Fruit fly (Drosophila melanogaster) whole organism, embryonic: ENCODE measurements around the gene Tfb5.

ENCODE experiments used
- Aef1 ChIP-seq: fragments of 200-800 bp; sonication (Bioruptor generic); IDR thresholded peaks from 3 replicates; pipeline ENCODE4 v1.3.6; 2022; ENCODE audit warnings: missing biosample characterization, missing genetic modification characterization
- Atf6 ChIP-seq: fragments of 200-800 bp; sonication (Bioruptor generic); IDR thresholded peaks from 2 replicates; pipeline ENCODE4 v1.3.6; 2022; ENCODE audit warnings: missing biosample characterization, missing genetic modification characterization
- Awh ChIP-seq: fragments of 200-800 bp; sonication (Bioruptor generic); IDR thresholded peaks from 2 replicates; pipeline ENCODE4, ENCODE4 v1.3.6; 2022; ENCODE audit warnings: missing biosample characterization, missing genetic modification characterization
- CG10366 ChIP-seq: fragments of 200-800 bp; sonication (Bioruptor generic); IDR thresholded peaks from 2 replicates; pipeline ENCODE4 v1.3.6; 2022; ENCODE audit warnings: missing biosample characterization, missing genetic modification characterization
- CG10959 ChIP-seq: fragments of 200-800 bp; sonication (Bioruptor generic); IDR thresholded peaks from 2 replicates; pipeline ENCODE4 v1.3.6; 2022; ENCODE audit warnings: missing biosample characterization, missing genetic modification characterization
- CG12155 ChIP-seq: fragments of 200-800 bp; sonication (Bioruptor generic); optimal IDR thresholded peaks from 3 replicates; lab custom pipeline; 2016; ENCODE audit warnings: missing biosample characterization, missing genetic modification characterization
- CG12219 ChIP-seq: fragments of 200-800 bp; sonication (Bioruptor generic); optimal IDR thresholded peaks from 3 replicates; lab custom pipeline; 2018; ENCODE audit warnings: missing biosample characterization, mild to moderate bottlenecking, missing genetic modification characterization
- CG14050 ChIP-seq: fragments of 200-800 bp; sonication (Bioruptor generic); IDR thresholded peaks from 3 replicates; pipeline ENCODE4 v1.3.6; 2022; ENCODE audit warnings: missing biosample characterization, missing genetic modification characterization
- CG14965 ChIP-seq: fragments of 200-800 bp; sonication (Bioruptor generic); optimal IDR thresholded peaks from 2 replicates; lab custom pipeline; 2016; ENCODE audit warnings: missing biosample characterization, missing genetic modification characterization, borderline replicate concordance
- CG15269 ChIP-seq: fragments of 200-800 bp; sonication (Bioruptor generic); optimal IDR thresholded peaks from 2 replicates; lab custom pipeline; 2018; ENCODE audit warnings: missing biosample characterization, mild to moderate bottlenecking, missing genetic modification characterization, moderate library complexity
- CG1602 ChIP-seq: fragments of 200-800 bp; sonication (Bioruptor generic); optimal IDR thresholded peaks from 3 replicates; lab custom pipeline; 2016; ENCODE audit warnings: missing biosample characterization, missing genetic modification characterization
- CG18262 ChIP-seq: fragments of 200-800 bp; optimal IDR thresholded peaks from 3 replicates; lab custom pipeline; 2019; ENCODE audit warnings: missing biosample characterization, mild to moderate bottlenecking, missing genetic modification characterization, moderate library complexity
- CG2116 ChIP-seq: fragments of 200-800 bp; sonication (Bioruptor generic); optimal IDR thresholded peaks from 3 replicates; lab custom pipeline; 2018; ENCODE audit warnings: missing biosample characterization, mild to moderate bottlenecking, missing genetic modification characterization
- CG2712 ChIP-seq: fragments of 200-800 bp; optimal IDR thresholded peaks from 3 replicates; lab custom pipeline; 2019; ENCODE audit warnings: missing biosample characterization, mild to moderate bottlenecking, missing genetic modification characterization, moderate library complexity
- CG2889 ChIP-seq: fragments of 200-800 bp; sonication (Bioruptor generic); IDR thresholded peaks from 3 replicates; pipeline ENCODE4 v1.3.6; 2022; ENCODE audit warnings: missing biosample characterization, missing genetic modification characterization
- CG32767 ChIP-seq: fragments of 200-800 bp; sonication (Bioruptor generic); IDR thresholded peaks from 2 replicates; pipeline ENCODE4 v1.3.6; 2022; ENCODE audit warnings: missing biosample characterization, missing genetic modification characterization
- CG32772 ChIP-seq: fragments of 200-800 bp; sonication (Bioruptor generic); IDR thresholded peaks from 2 replicates; pipeline ENCODE4 v1.3.6; 2022; ENCODE audit warnings: missing biosample characterization, missing genetic modification characterization
- CG4360 ChIP-seq: fragments of 200-800 bp; sonication (Bioruptor generic); IDR thresholded peaks from 2 replicates; pipeline ENCODE4 v1.3.6; 2022; ENCODE audit warnings: missing biosample characterization, missing genetic modification characterization
- CG4404 ChIP-seq: fragments of 200-800 bp; sonication (Bioruptor generic); IDR thresholded peaks from 2 replicates; pipeline ENCODE4 v1.3.6; 2022; ENCODE audit warnings: missing biosample characterization, missing genetic modification characterization
- CG4617 ChIP-seq: fragments of 200-800 bp; sonication (Bioruptor generic); optimal IDR thresholded peaks from 3 replicates; lab custom pipeline; 2016; ENCODE audit warnings: missing biosample characterization, missing genetic modification characterization, borderline replicate concordance
- CG6654 ChIP-seq: fragments of 200-800 bp; sonication (Bioruptor generic); optimal IDR thresholded peaks from 2 replicates; lab custom pipeline; 2017; ENCODE audit warnings: missing biosample characterization, mild to moderate bottlenecking, missing genetic modification characterization
- CG6813 ChIP-seq: fragments of 200-800 bp; sonication (Bioruptor generic); optimal IDR thresholded peaks from 2 replicates; lab custom pipeline; 2017; ENCODE audit warnings: missing biosample characterization, missing genetic modification characterization, mild to moderate bottlenecking, moderate library complexity, missing genetic modification reagents
- CG8290 ChIP-seq, 3 experiments: fragments of 200-800 bp; sonication (Bioruptor generic); optimal IDR thresholded peaks; 2 replicates each; lab custom pipeline; 2016 to 2019; ENCODE audit warnings: missing biosample characterization in 3 of 3, missing genetic modification characterization in 3 of 3, mild to moderate bottlenecking in 2 of 3, moderate library complexity in 1 of 3
- CG8359 ChIP-seq: fragments of 200-800 bp; sonication (Bioruptor generic); optimal IDR thresholded peaks from 2 replicates; lab custom pipeline; 2017; ENCODE audit warnings: missing biosample characterization, mild to moderate bottlenecking, missing genetic modification characterization, borderline replicate concordance
- CG9215 ChIP-seq: fragments of 200-800 bp; sonication (Bioruptor generic); IDR thresholded peaks from 2 replicates; pipeline ENCODE4 v1.3.6; 2022; ENCODE audit warnings: missing biosample characterization, missing genetic modification characterization
- CHES-1-like ChIP-seq: fragments of 200-800 bp; sonication (Bioruptor generic); optimal IDR thresholded peaks from 2 replicates; lab custom pipeline; 2016; ENCODE audit warnings: missing biosample characterization, missing genetic modification characterization
- Dad ChIP-seq: fragments of 200-800 bp; sonication (Bioruptor generic); optimal IDR thresholded peaks from 3 replicates; lab custom pipeline; 2016; ENCODE audit warnings: missing biosample characterization, missing genetic modification characterization
- HHEX ChIP-seq: fragments of 200-800 bp; sonication (Bioruptor generic); optimal IDR thresholded peaks from 3 replicates; lab custom pipeline; 2017; ENCODE audit warnings: missing biosample characterization, mild to moderate bottlenecking, missing genetic modification characterization, missing genetic modification reagents
- Hand ChIP-seq: fragments of 200-800 bp; sonication (Bioruptor generic); optimal IDR thresholded peaks from 2 replicates; lab custom pipeline; 2017; ENCODE audit warnings: mild to moderate bottlenecking, missing biosample characterization, missing genetic modification reagents, missing genetic modification characterization
- NC2α ChIP-seq: fragments of 200-800 bp; sonication (Bioruptor generic); optimal IDR thresholded peaks from 2 replicates; lab custom pipeline; 2016; ENCODE audit warnings: missing biosample characterization, missing genetic modification characterization
- Oli ChIP-seq: fragments of 200-800 bp; sonication (Bioruptor generic); optimal IDR thresholded peaks from 2 replicates; lab custom pipeline; 2018; ENCODE audit warnings: missing biosample characterization, mild to moderate bottlenecking, missing genetic modification characterization, moderate library complexity
- Sox100B ChIP-seq: fragments of 200-800 bp; sonication (Bioruptor generic); optimal IDR thresholded peaks from 3 replicates; lab custom pipeline; 2018; ENCODE audit warnings: missing biosample characterization, mild to moderate bottlenecking, missing genetic modification characterization
- ab ChIP-seq: fragments of 200-800 bp; sonication (Bioruptor generic); optimal IDR thresholded peaks from 2 replicates; lab custom pipeline; 2016; ENCODE audit warnings: missing biosample characterization, missing genetic modification characterization
- chif ChIP-seq, 2 experiments: fragments of 200-800 bp; sonication (Bioruptor generic); optimal IDR thresholded peaks; 3 replicates each; lab custom pipeline; 2016; ENCODE audit warnings: missing biosample characterization in 2 of 2, missing genetic modification characterization in 2 of 2
- dimm ChIP-seq: fragments of 200-800 bp; sonication (Bioruptor generic); IDR thresholded peaks from 2 replicates; pipeline ENCODE4 v1.3.6; 2022; ENCODE audit warnings: missing biosample characterization, missing genetic modification characterization
- dmrt11E ChIP-seq: fragments of 200-800 bp; sonication (Bioruptor generic); optimal IDR thresholded peaks from 3 replicates; lab custom pipeline; 2018; ENCODE audit warnings: missing biosample characterization, mild to moderate bottlenecking, missing genetic modification characterization, moderate library complexity
- en ChIP-seq: fragments of 200-800 bp; sonication (Bioruptor generic); optimal IDR thresholded peaks from 2 replicates; lab custom pipeline; 2016; ENCODE audit warnings: missing biosample characterization, missing genetic modification characterization
- fd96Cb ChIP-seq: fragments of 200-800 bp; sonication (Bioruptor generic); optimal IDR thresholded peaks from 2 replicates; lab custom pipeline; 2018; ENCODE audit warnings: missing biosample characterization, mild to moderate bottlenecking, missing genetic modification characterization, moderate library complexity
- gem ChIP-seq: fragments of 200-800 bp; sonication (Bioruptor generic); optimal IDR thresholded peaks from 2 replicates; lab custom pipeline; 2019; ENCODE audit warnings: missing biosample characterization, mild to moderate bottlenecking, missing genetic modification characterization, moderate library complexity
- grn ChIP-seq: fragments of 200-800 bp; sonication (Bioruptor generic); optimal IDR thresholded peaks from 3 replicates; lab custom pipeline; 2017; ENCODE audit warnings: missing biosample characterization, missing genetic modification characterization
- hth ChIP-seq: fragments of >200 bp; optimal IDR thresholded peaks from 2 replicates; lab custom pipeline; 2017; ENCODE audit warnings: inconsistent platforms
- kni ChIP-seq: fragments of 200-800 bp; sonication (Bioruptor generic); optimal IDR thresholded peaks from 3 replicates; lab custom pipeline; 2017; ENCODE audit warnings: mild to moderate bottlenecking, missing biosample characterization, missing genetic modification reagents, missing genetic modification characterization
- lab ChIP-seq: fragments of 200-800 bp; sonication (Bioruptor generic); optimal IDR thresholded peaks from 3 replicates; lab custom pipeline; 2017; ENCODE audit warnings: missing biosample characterization, missing genetic modification characterization, mild to moderate bottlenecking, moderate library complexity, missing genetic modification reagents
- lola ChIP-seq, 3 experiments: fragments of >200 bp in 2 of 3; fragments of 200-800 bp in 1 of 3; sonication (Bioruptor generic) in 1 of 3; optimal IDR thresholded peaks; 2 replicates each; lab custom pipeline; 2017 to 2019; ENCODE audit warnings: missing biosample characterization in 3 of 3, missing genetic modification characterization in 3 of 3, mild to moderate bottlenecking in 1 of 3, moderate library complexity in 1 of 3
- nom ChIP-seq: fragments of 200-800 bp; sonication (Bioruptor generic); optimal IDR thresholded peaks from 2 replicates; lab custom pipeline; 2017; ENCODE audit warnings: missing biosample characterization, missing genetic modification characterization, mild to moderate bottlenecking, moderate library complexity, missing genetic modification reagents
- pho ChIP-seq: fragments of 200-800 bp; sonication (Bioruptor generic); optimal IDR thresholded peaks from 2 replicates; lab custom pipeline; 2016; ENCODE audit warnings: missing biosample characterization, missing genetic modification characterization
- ranshi ChIP-seq: fragments of 200-800 bp; sonication (Bioruptor generic); IDR thresholded peaks from 2 replicates; pipeline ENCODE4 v1.3.6; 2022; ENCODE audit warnings: missing biosample characterization, missing genetic modification characterization
- repo ChIP-seq: fragments of 200-800 bp; sonication (Bioruptor generic); optimal IDR thresholded peaks from 2 replicates; lab custom pipeline; 2016; ENCODE audit warnings: missing biosample characterization, missing genetic modification characterization
- schlank ChIP-seq: fragments of 200-800 bp; sonication (Bioruptor generic); optimal IDR thresholded peaks from 2 replicates; lab custom pipeline; 2018; ENCODE audit warnings: missing biosample characterization, mild to moderate bottlenecking, missing genetic modification characterization
- tx ChIP-seq: fragments of 200-800 bp; sonication (Bioruptor generic); optimal IDR thresholded peaks from 2 replicates; lab custom pipeline; 2016; ENCODE audit warnings: missing biosample characterization, missing genetic modification characterization
- wek ChIP-seq: fragments of 200-800 bp; sonication (Bioruptor generic); optimal IDR thresholded peaks from 3 replicates; lab custom pipeline; 2018; ENCODE audit warnings: missing biosample characterization, mild to moderate bottlenecking, missing genetic modification characterization, moderate library complexity

Gene Tfb5

dm6 chr2L:5042076-5042475 is 31.4 kb upstream of the Tfb5 start (continued):
- TF ChIP-seq CG2712 (tag; lab: Kevin White, UChicago), result peak; percentile 60
- peak; percentile 17 for TF ChIP-seq CG1602
- no peak for TF ChIP-seq Sox100B (GFP tag; lab: Kevin White, UChicago)
- TF ChIP-seq pho (GFP tag; lab: Kevin White, UChicago), result no peak
- TF ChIP-seq dimm (GFP tag; lab: Robert Waterston, UW), result no peak
- no peak for TF ChIP-seq HHEX
- TF ChIP-seq Awh (GFP tag; lab: Robert Waterston, UW), result no peak
- no peak for TF ChIP-seq CG4617 (GFP tag; lab: Kevin White, UChicago)
- TF ChIP-seq repo (GFP tag; lab: Kevin White, UChicago), result no peak
- TF ChIP-seq ab (GFP tag; lab: Kevin White, UChicago), result no peak
- peak; percentile 23 for TF ChIP-seq CG15269 (tag; lab: Kevin White, UChicago)
- TF ChIP-seq NC2α (GFP tag; lab: Kevin White, UChicago), result no peak
- no peak for TF ChIP-seq schlank (tag; lab: Kevin White, UChicago)
- TF ChIP-seq CG9215 (GFP tag; lab: Robert Waterston, UW), result no peak
- TF ChIP-seq Aef1 (GFP tag; lab: Robert Waterston, UW), result no peak
- no peak for TF ChIP-seq gem (tag; lab: Kevin White, UChicago)
- TF ChIP-seq CHES-1-like (GFP tag; lab: Kevin White, UChicago), result no peak
- TF ChIP-seq CG2889 (GFP tag; lab: Robert Waterston, UW), result no peak
- TF ChIP-seq fd96Cb, result peak; percentile 33
- no peak for TF ChIP-seq Dad
- no peak for TF ChIP-seq Atf6
- TF ChIP-seq CG6654 (GFP tag; lab: Kevin White, UChicago), result no peak
- no peak for TF ChIP-seq CG4404
- no peak for TF ChIP-seq Hand (GFP tag; lab: Kevin White, UChicago)
- TF ChIP-seq ranshi, result no peak
- TF ChIP-seq CG12155 (GFP tag; lab: Kevin White, UChicago), result no peak
- TF ChIP-seq kni (GFP tag; lab: Kevin White, UChicago), result no peak
- TF ChIP-seq lola (GFP tag; optimal IDR thresholded peaks at IDR 0.05; lab: Kevin White, UChicago), result peak in 1 of 3 experiments; percentile 57
- no peak for TF ChIP-seq CG12219
- no peak for TF ChIP-seq CG32767 (GFP tag; lab: Robert Waterston, UW)
- TF ChIP-seq lab (GFP tag; lab: Kevin White, UChicago), result no peak
- TF ChIP-seq CG8359 (GFP tag; lab: Kevin White, UChicago), result no peak
- no peak for TF ChIP-seq en (GFP tag; lab: Kevin White, UChicago)
- TF ChIP-seq CG32772, result no peak
- no peak for TF ChIP-seq wek (GFP tag; lab: Kevin White, UChicago)
- no peak for TF ChIP-seq CG10366 (GFP tag; lab: Robert Waterston, UW)
- TF ChIP-seq CG6813 (GFP tag; lab: Kevin White, UChicago), result no peak
- TF ChIP-seq Oli, result peak; percentile 36
- no peak for TF ChIP-seq hth
- no peak for TF ChIP-seq grn
- TF ChIP-seq CG10959 (GFP tag; lab: Robert Waterston, UW), result no peak
- TF ChIP-seq chif (GFP tag; optimal IDR thresholded peaks at IDR 0.05; lab: Kevin White, UChicago), result no peak
- TF ChIP-seq tx (GFP tag; lab: Kevin White, UChicago), result no peak
- no peak for TF ChIP-seq nom (GFP tag; lab: Kevin White, UChicago)
- peak; percentile 62 for TF ChIP-seq dmrt11E (tag; lab: Kevin White, UChicago)
- TF ChIP-seq CG8290 (GFP tag; optimal IDR thresholded peaks at IDR 0.05; lab: Kevin White, UChicago), result no peak
- no peak for TF ChIP-seq CG8290 (tag; optimal IDR thresholded peaks at IDR 0.05; lab: Kevin White, UChicago)
- TF ChIP-seq CG2116, result no peak
- TF ChIP-seq CG18262 (tag; lab: Kevin White, UChicago), result peak; percentile 68
- TF ChIP-seq CG4360 (GFP tag; lab: Robert Waterston, UW), result no peak
- no peak for TF ChIP-seq CG14965
- TF ChIP-seq CG14050 (GFP tag; lab: Robert Waterston, UW), result no peak
